Fruit fly (Drosophila melanogaster) whole organism, embryonic: ENCODE data around the gene Dh44.

Experiments used
- Asciz ChIP-seq: fragments of 200-800 bp; sonication (Bioruptor generic); optimal IDR thresholded peaks from 2 replicates; lab custom pipeline; 2017; ENCODE audit warnings: missing biosample characterization, mild to moderate bottlenecking, missing genetic modification characterization, missing genetic modification reagents
- Atf3 ChIP-seq: fragments of 200-800 bp; sonication (Bioruptor generic); optimal IDR thresholded peaks from 3 replicates; lab custom pipeline; 2016; ENCODE audit warnings: missing biosample characterization, missing genetic modification characterization
- Atf6 ChIP-seq: fragments of 200-800 bp; sonication (Bioruptor generic); IDR thresholded peaks from 2 replicates; pipeline ENCODE4 v1.3.6; 2022; ENCODE audit warnings: missing biosample characterization, missing genetic modification characterization
- CG10267 ChIP-seq: fragments of 200-800 bp; sonication (Bioruptor generic); optimal IDR thresholded peaks from 2 replicates; lab custom pipeline; 2018; ENCODE audit warnings: missing biosample characterization, mild to moderate bottlenecking, missing genetic modification characterization, moderate library complexity
- CG10565 ChIP-seq: fragments of 200-800 bp; sonication (Bioruptor generic); optimal IDR thresholded peaks from 3 replicates; lab custom pipeline; 2016; ENCODE audit warnings: missing biosample characterization, mild to moderate bottlenecking, missing genetic modification characterization
- CG12071 ChIP-seq: fragments of 200-800 bp; sonication (Bioruptor generic); optimal IDR thresholded peaks from 3 replicates; lab custom pipeline; 2018; ENCODE audit warnings: missing biosample characterization, mild to moderate bottlenecking, missing genetic modification characterization
- CG12104 ChIP-seq: fragments of 200-800 bp; sonication (Bioruptor generic); optimal IDR thresholded peaks from 3 replicates; lab custom pipeline; 2016; ENCODE audit warnings: missing biosample characterization, missing genetic modification characterization
- CG12236 ChIP-seq: fragments of 200-800 bp; sonication (Bioruptor generic); optimal IDR thresholded peaks from 2 replicates; lab custom pipeline; 2016; ENCODE audit warnings: missing biosample characterization, missing genetic modification characterization
- CG12744 ChIP-seq: fragments of 200-800 bp; sonication (Bioruptor generic); optimal IDR thresholded peaks from 2 replicates; lab custom pipeline; 2016; ENCODE audit warnings: missing biosample characterization, missing genetic modification characterization
- CG14710 ChIP-seq: fragments of 200-800 bp; sonication (Bioruptor generic); optimal IDR thresholded peaks from 3 replicates; lab custom pipeline; 2019; ENCODE audit warnings: missing biosample characterization, mild to moderate bottlenecking, missing genetic modification characterization, moderate library complexity
- CG16815 ChIP-seq: fragments of 200-800 bp; sonication (Bioruptor generic); optimal IDR thresholded peaks from 3 replicates; lab custom pipeline; 2017; ENCODE audit warnings: missing biosample characterization, mild to moderate bottlenecking, missing genetic modification characterization
- CG18476 ChIP-seq: fragments of 200-800 bp; sonication (Bioruptor generic); optimal IDR thresholded peaks from 2 replicates; lab custom pipeline; 2016; ENCODE audit warnings: missing biosample characterization, mild to moderate bottlenecking, missing genetic modification characterization
- CG18599 ChIP-seq: fragments of 200-800 bp; sonication (Bioruptor generic); optimal IDR thresholded peaks from 3 replicates; lab custom pipeline; 2017; ENCODE audit warnings: missing biosample characterization, missing genetic modification characterization, mild to moderate bottlenecking, moderate library complexity, missing genetic modification reagents
- CG2116 ChIP-seq: fragments of 200-800 bp; sonication (Bioruptor generic); optimal IDR thresholded peaks from 3 replicates; lab custom pipeline; 2018; ENCODE audit warnings: missing biosample characterization, mild to moderate bottlenecking, missing genetic modification characterization
- CG2199 ChIP-seq: fragments of 200-800 bp; sonication (Bioruptor generic); IDR thresholded peaks from 3 replicates; pipeline ENCODE4 v1.3.6; 2022; ENCODE audit warnings: missing biosample characterization, missing genetic modification characterization
- CG2678 ChIP-seq: fragments of 200-800 bp; sonication (Bioruptor generic); optimal IDR thresholded peaks from 3 replicates; lab custom pipeline; 2019; ENCODE audit warnings: missing biosample characterization, mild to moderate bottlenecking, missing genetic modification characterization, moderate library complexity
- CG34376 ChIP-seq: fragments of 200-800 bp; sonication (Bioruptor generic); optimal IDR thresholded peaks from 2 replicates; lab custom pipeline; 2018; ENCODE audit warnings: missing biosample characterization, mild to moderate bottlenecking, missing genetic modification characterization
- CG4360 ChIP-seq: fragments of 200-800 bp; sonication (Bioruptor generic); IDR thresholded peaks from 2 replicates; pipeline ENCODE4 v1.3.6; 2022; ENCODE audit warnings: missing biosample characterization, missing genetic modification characterization
- CG4617 ChIP-seq: fragments of 200-800 bp; sonication (Bioruptor generic); optimal IDR thresholded peaks from 3 replicates; lab custom pipeline; 2016; ENCODE audit warnings: missing biosample characterization, missing genetic modification characterization, borderline replicate concordance
- CG6683 ChIP-seq: fragments of 200-800 bp; sonication (Bioruptor generic); optimal IDR thresholded peaks from 2 replicates; lab custom pipeline; 2017; ENCODE audit warnings: missing biosample characterization, mild to moderate bottlenecking, missing genetic modification characterization, missing genetic modification reagents
- CG6765 ChIP-seq: fragments of 200-800 bp; sonication (Bioruptor generic); optimal IDR thresholded peaks from 3 replicates; lab custom pipeline; 2017; ENCODE audit warnings: missing biosample characterization, mild to moderate bottlenecking, missing genetic modification characterization
- CG8388 ChIP-seq: fragments of 200-800 bp; sonication (Bioruptor generic); optimal IDR thresholded peaks from 2 replicates; lab custom pipeline; 2019; ENCODE audit warnings: missing biosample characterization, mild to moderate bottlenecking, missing genetic modification characterization, moderate library complexity
- Deaf1 ChIP-seq: fragments of 200-800 bp; optimal IDR thresholded peaks from 3 replicates; lab custom pipeline; 2019; ENCODE audit warnings: missing biosample characterization, mild to moderate bottlenecking, missing genetic modification characterization, moderate library complexity
- Eip74EF ChIP-seq, 2 experiments: fragments of 200-800 bp in 1 of 2; fragments of >200 bp in 1 of 2; sonication (Bioruptor generic) in 1 of 2; optimal IDR thresholded peaks; 2 replicates each; lab custom pipeline; 2017 to 2019; ENCODE audit warnings: missing biosample characterization in 2 of 2, missing genetic modification characterization in 2 of 2, mild to moderate bottlenecking in 1 of 2, moderate library complexity in 1 of 2
- Gug ChIP-seq: fragments of 200-800 bp; sonication (Bioruptor generic); IDR thresholded peaks from 4 replicates; pipeline ENCODE4 v1.3.6; 2022; ENCODE audit warnings: missing biosample characterization, missing genetic modification characterization
- HLH3B ChIP-seq: fragments of 200-800 bp; sonication (Bioruptor generic); IDR thresholded peaks from 2 replicates; pipeline ENCODE4 v1.3.6; 2022; ENCODE audit warnings: missing biosample characterization, missing genetic modification characterization
- HmgD ChIP-seq: fragments of 200-800 bp; sonication (Bioruptor generic); optimal IDR thresholded peaks from 3 replicates; lab custom pipeline; 2016; ENCODE audit warnings: missing biosample characterization, missing genetic modification characterization
- Mrtf ChIP-seq: fragments of 200-800 bp; sonication (Bioruptor generic); IDR thresholded peaks from 3 replicates; pipeline ENCODE4 v1.3.6; 2022; ENCODE audit warnings: missing biosample characterization, missing genetic modification characterization
- Nf-YC ChIP-seq: fragments of 200-800 bp; optimal IDR thresholded peaks from 3 replicates; lab custom pipeline; 2019; ENCODE audit warnings: missing biosample characterization, mild to moderate bottlenecking, missing genetic modification characterization, moderate library complexity
- PHDP ChIP-seq: fragments of 200-800 bp; sonication (Bioruptor generic); optimal IDR thresholded peaks from 3 replicates; lab custom pipeline; 2018; ENCODE audit warnings: missing biosample characterization, mild to moderate bottlenecking, missing genetic modification characterization, moderate library complexity
- Ssrp ChIP-seq: fragments of 200-800 bp; sonication (Bioruptor generic); optimal IDR thresholded peaks from 2 replicates; lab custom pipeline; 2018; ENCODE audit warnings: missing biosample characterization, mild to moderate bottlenecking, missing genetic modification characterization, moderate library complexity
- Usf ChIP-seq: fragments of 200-800 bp; sonication (Bioruptor generic); optimal IDR thresholded peaks from 2 replicates; lab custom pipeline; 2017; ENCODE audit warnings: missing genotype, missing biosample characterization, missing genetic modification characterization
- chn ChIP-seq: fragments of 200-800 bp; sonication (Bioruptor generic); optimal IDR thresholded peaks from 2 replicates; lab custom pipeline; 2016; ENCODE audit warnings: missing biosample characterization, missing genetic modification characterization
- eve ChIP-seq, 2 experiments: fragments of >200 bp; optimal IDR thresholded peaks; 2 replicates each; lab custom pipeline; 2017; ENCODE audit warnings: missing biosample characterization in 2 of 2, missing genetic modification characterization in 2 of 2
- eyg ChIP-seq: fragments of 200-800 bp; sonication (Bioruptor generic); optimal IDR thresholded peaks from 3 replicates; lab custom pipeline; 2016; ENCODE audit warnings: missing biosample characterization, missing genetic modification characterization
- fd3F ChIP-seq: fragments of 200-800 bp; sonication (Bioruptor generic); optimal IDR thresholded peaks from 2 replicates; lab custom pipeline; 2018; ENCODE audit warnings: missing biosample characterization, mild to moderate bottlenecking, missing genetic modification characterization, moderate library complexity
- jigr1 ChIP-seq: fragments of 200-800 bp; sonication (Bioruptor generic); IDR thresholded peaks from 3 replicates; pipeline ENCODE4 v1.3.6; 2022; ENCODE audit warnings: missing biosample characterization, missing genetic modification characterization
- kah ChIP-seq: fragments of 200-800 bp; sonication (Bioruptor generic); optimal IDR thresholded peaks from 2 replicates; lab custom pipeline; 2018; ENCODE audit warnings: missing biosample characterization, mild to moderate bottlenecking, missing genetic modification characterization
- luna ChIP-seq: fragments of 200-800 bp; sonication (Bioruptor generic); optimal IDR thresholded peaks from 2 replicates; lab custom pipeline; 2016; ENCODE audit warnings: missing biosample characterization, missing genetic modification characterization
- maf-S ChIP-seq: fragments of 200-800 bp; sonication (Bioruptor generic); optimal IDR thresholded peaks from 2 replicates; lab custom pipeline; 2016; ENCODE audit warnings: missing biosample characterization, missing genetic modification characterization
- mirr ChIP-seq: fragments of 200-800 bp; sonication (Bioruptor generic); optimal IDR thresholded peaks from 3 replicates; lab custom pipeline; 2018; ENCODE audit warnings: missing biosample characterization, mild to moderate bottlenecking, missing genetic modification characterization
- oc ChIP-seq: fragments of 200-800 bp; sonication (Bioruptor generic); optimal IDR thresholded peaks from 2 replicates; lab custom pipeline; 2018; ENCODE audit warnings: missing biosample characterization, mild to moderate bottlenecking, missing genetic modification characterization, moderate library complexity
- peb ChIP-seq: fragments of 200-800 bp; sonication (Bioruptor generic); IDR thresholded peaks from 2 replicates; pipeline ENCODE4 v1.3.6; 2022; ENCODE audit warnings: missing biosample characterization, missing genetic modification characterization
- sob ChIP-seq: fragments of 200-800 bp; sonication (Bioruptor generic); IDR thresholded peaks from 2 replicates; pipeline ENCODE4 v1.3.6; 2022; ENCODE audit warnings: missing biosample characterization, missing genetic modification characterization
- tna ChIP-seq: fragments of 200-800 bp; sonication (Bioruptor generic); IDR thresholded peaks from 2 replicates; pipeline ENCODE4 v1.3.6; 2022; ENCODE audit warnings: missing biosample characterization, missing genetic modification characterization; ENCODE audit not compliant: partially characterized antibody
- usp ChIP-seq: fragments of >200 bp; optimal IDR thresholded peaks from 2 replicates; lab custom pipeline; 2017; ENCODE audit warnings: missing biosample characterization, missing genetic modification characterization
- yki ChIP-seq: fragments of >200 bp; optimal IDR thresholded peaks from 3 replicates; lab custom pipeline; 2018
- z ChIP-seq: fragments of 200-800 bp; sonication (Bioruptor generic); IDR thresholded peaks from 3 replicates; pipeline ENCODE4 v1.3.6; 2022; ENCODE audit warnings: missing biosample characterization, missing genetic modification characterization
- zen2 ChIP-seq: fragments of 200-800 bp; sonication (Bioruptor generic); IDR thresholded peaks from 3 replicates; pipeline ENCODE4 v1.3.6; 2022; ENCODE audit warnings: missing biosample characterization, missing genetic modification characterization; ENCODE audit not compliant: partially characterized antibody
- zfh1 ChIP-seq: fragments of 200-800 bp; sonication (Bioruptor generic); IDR thresholded peaks from 3 replicates; pipeline ENCODE4 v1.3.6; 2022; ENCODE audit warnings: missing biosample characterization, missing genetic modification characterization

Dh44 gene

dm6 chr3R:9626880-9627401, 11.0 kb upstream of the Dh44 start, which contains the start of the genes CG9427 and CG8319 (continued):
- peak; percentile 30 for TF ChIP-seq CG12104 (GFP tag; lab: Kevin White, UChicago)
- no peak for TF ChIP-seq yki (lab: Kevin White, UChicago)
- TF ChIP-seq CG18476 (GFP tag; lab: Kevin White, UChicago): peak; percentile 56
- peak; percentile 49 for TF ChIP-seq Ssrp (tag; lab: Kevin White, UChicago)
- TF ChIP-seq zen2 (GFP tag; lab: Robert Waterston, UW): peak; percentile 57; the same call in 1 of the 3 replicates
- TF ChIP-seq Asciz (GFP tag; lab: Kevin White, UChicago): peak; percentile 7
- peak; percentile 92 for TF ChIP-seq CG2116 (GFP tag; lab: Kevin White, UChicago)
- no peak for TF ChIP-seq CG12236 (GFP tag; lab: Kevin White, UChicago)
- peak; percentile 65; the same call in 1 of the 2 replicates for TF ChIP-seq tna (GFP tag; lab: Robert Waterston, UW)
- TF ChIP-seq CG2199 (GFP tag; lab: Robert Waterston, UW): no peak
- TF ChIP-seq zfh1 (GFP tag; lab: Robert Waterston, UW): peak; percentile 63; the same call in 1 of the 3 replicates
- peak; percentile 77 for TF ChIP-seq PHDP (tag; lab: Kevin White, UChicago)
- peak; percentile 67 for TF ChIP-seq CG2678 (tag; lab: Kevin White, UChicago)
- TF ChIP-seq Gug: 0 out of 4 replicates have a peak, but pooled peaks have one; percentile 26
- TF ChIP-seq CG12744 (GFP tag; lab: Kevin White, UChicago): peak; percentile 38
- no peak for TF ChIP-seq eyg (GFP tag; lab: Kevin White, UChicago)
- TF ChIP-seq CG8388 (GFP tag; lab: Kevin White, UChicago): peak; percentile 50
- TF ChIP-seq sob (GFP tag; lab: Robert Waterston, UW): peak; percentile 76
- TF ChIP-seq Eip74EF (GFP tag; optimal IDR thresholded peaks at IDR 0.05; lab: Kevin White, UChicago): no peak
- TF ChIP-seq kah (GFP tag; lab: Kevin White, UChicago): no peak
- TF ChIP-seq oc (tag; lab: Kevin White, UChicago): peak; percentile 78
- peak; percentile 39 for TF ChIP-seq CG18599 (GFP tag; lab: Kevin White, UChicago)
- peak; percentile 20 for TF ChIP-seq maf-S (GFP tag; lab: Kevin White, UChicago)
- TF ChIP-seq peb (GFP tag; lab: Robert Waterston, UW): no peak
- TF ChIP-seq Usf (GFP tag; lab: Kevin White, UChicago): no peak
- no peak for TF ChIP-seq mirr
- no peak; the same call in 1 of the 2 replicates for TF ChIP-seq Atf6 (GFP tag; lab: Robert Waterston, UW)
- TF ChIP-seq fd3F (GFP tag; lab: Kevin White, UChicago): peak; percentile 47
- TF ChIP-seq jigr1: no peak
- no peak for TF ChIP-seq usp
- peak; percentile 63 for TF ChIP-seq CG4617 (GFP tag; lab: Kevin White, UChicago)
- TF ChIP-seq Nf-YC (tag; lab: Kevin White, UChicago): peak; percentile 79
- no peak for TF ChIP-seq CG10565
- TF ChIP-seq HmgD (GFP tag; lab: Kevin White, UChicago): peak; percentile 7
- TF ChIP-seq chn (GFP tag; lab: Kevin White, UChicago): peak; percentile 59
- TF ChIP-seq CG14710 (tag; lab: Kevin White, UChicago): peak; percentile 85
- no peak for TF ChIP-seq Mrtf (GFP tag; lab: Robert Waterston, UW)
- peak; percentile 49 for TF ChIP-seq Deaf1 (tag; lab: Kevin White, UChicago)
- TF ChIP-seq CG6765 (GFP tag; lab: Kevin White, UChicago): no peak
- TF ChIP-seq HLH3B (GFP tag; lab: Robert Waterston, UW): no peak
- TF ChIP-seq CG4360 (GFP tag; lab: Robert Waterston, UW): no peak
- no peak for TF ChIP-seq eve (GFP tag; optimal IDR thresholded peaks at IDR 0.05; lab: Kevin White, UChicago)
- TF ChIP-seq CG12071 (GFP tag; lab: Kevin White, UChicago): no peak
- peak; percentile 62 for TF ChIP-seq CG34376 (GFP tag; lab: Kevin White, UChicago)
- no peak for TF ChIP-seq CG16815 (GFP tag; lab: Kevin White, UChicago)
- TF ChIP-seq CG6683 (GFP tag; lab: Kevin White, UChicago): no peak
- no peak for TF ChIP-seq luna (GFP tag; lab: Kevin White, UChicago)
- TF ChIP-seq z: no peak
- peak; percentile 71 for TF ChIP-seq CG10267
- TF ChIP-seq Atf3 (GFP tag; lab: Kevin White, UChicago): no peak
